Worm (Caenorhabditis elegans): ENCODE results near the gene F20A1.6.
"Not testable (repeated sequence)": the region's sequence is repeated elsewhere in the genome, so short reads cannot be mapped to it uniquely, and the experiment has no call there.

- not testable (repeated sequence) for TF ChIP-seq B0035.1 (tag; optimal IDR thresholded peaks at IDR 0.05); nfyb-1 (GFP tag; IDR thresholded peaks at IDR 0.05); aptf-3 (GFP tag; IDR thresholded peaks at IDR 0.05); zim-3 (tag; optimal IDR thresholded peaks at IDR 0.05); egrh-3 (GFP tag; IDR thresholded peaks at IDR 0.05); snpc-4 (GFP tag; optimal IDR thresholded peaks at IDR 0.05); snpc-4 (tag; optimal IDR thresholded peaks at IDR 0.05); ztf-22 (GFP tag; optimal IDR thresholded peaks at IDR 0.05); dox-1 (GFP tag; IDR thresholded peaks at IDR 0.05); unc-62 (GFP tag; optimal IDR thresholded peaks at IDR 0.05); F49E8.2 (tag; optimal IDR thresholded peaks at IDR 0.05; ENCODE audit: insufficient read depth); zfh-2 (GFP tag; conservative IDR thresholded peaks at IDR 0.05); mxl-1 (tag; optimal IDR thresholded peaks at IDR 0.05); egl-18 (GFP tag; IDR thresholded peaks at IDR 0.05)
These were observed 30.8 kb upstream of the F20A1.6 start, which contains the start of gene Y57E12AL.2 for ce11 chrV:7057795-7058194.

All from whole organism, young adult.